Fruit fly (Drosophila melanogaster) whole organism, adult: ENCODE results near the gene CCAP.
A peak's percentile ranks its signal among the peaks of the same experiment; 100 is the strongest.

Experiments
- CG11617 ChIP-seq: fragments of 200-800 bp; sonication (Bioruptor generic); optimal IDR thresholded peaks from 2 replicates; lab custom pipeline; 2017; ENCODE audit warnings: mild to moderate bottlenecking, missing biosample characterization, missing genetic modification reagents, missing genetic modification characterization
- CG12768 ChIP-seq: fragments of 200-800 bp; sonication (Bioruptor generic); optimal IDR thresholded peaks from 2 replicates; lab custom pipeline; 2017; ENCODE audit warnings: missing biosample characterization, missing genetic modification characterization, mild to moderate bottlenecking, moderate library complexity, missing genetic modification reagents
- CG14711 ChIP-seq: fragments of 200-800 bp; sonication (Bioruptor generic); optimal IDR thresholded peaks from 2 replicates; lab custom pipeline; 2018; ENCODE audit warnings: missing biosample characterization, mild to moderate bottlenecking, missing genetic modification characterization, moderate library complexity
- CG1620 ChIP-seq: fragments of 200-800 bp; sonication (Bioruptor generic); optimal IDR thresholded peaks from 2 replicates; lab custom pipeline; 2016; ENCODE audit warnings: missing biosample characterization, missing genetic modification characterization
- CG33017 ChIP-seq: fragments of 200-800 bp; sonication (Bioruptor generic); optimal IDR thresholded peaks from 2 replicates; lab custom pipeline; 2018; ENCODE audit warnings: missing biosample characterization, mild to moderate bottlenecking, missing genetic modification characterization, moderate library complexity
- CG5204 ChIP-seq: fragments of 200-800 bp; sonication (Bioruptor generic); optimal IDR thresholded peaks from 2 replicates; lab custom pipeline; 2016; ENCODE audit warnings: missing biosample characterization, missing genetic modification characterization
- CG7045 ChIP-seq: fragments of 200-800 bp; sonication (Bioruptor generic); optimal IDR thresholded peaks from 2 replicates; lab custom pipeline; 2017; ENCODE audit warnings: missing biosample characterization, mild to moderate bottlenecking, missing genetic modification characterization
- CG7101 ChIP-seq: fragments of 200-800 bp; sonication (Bioruptor generic); optimal IDR thresholded peaks from 2 replicates; lab custom pipeline; 2018; ENCODE audit warnings: missing biosample characterization, mild to moderate bottlenecking, missing genetic modification characterization, moderate library complexity
- Clk ChIP-seq: fragments of 200-800 bp; sonication (Bioruptor generic); optimal IDR thresholded peaks from 2 replicates; lab custom pipeline; 2017; ENCODE audit warnings: missing biosample characterization, missing genetic modification characterization
- Crg-1 ChIP-seq: fragments of 200-800 bp; sonication (Bioruptor generic); optimal IDR thresholded peaks from 2 replicates; lab custom pipeline; 2016; ENCODE audit warnings: missing biosample characterization, missing genetic modification characterization
- Hr96 ChIP-seq: fragments of 200-800 bp; sonication (Bioruptor generic); optimal IDR thresholded peaks from 2 replicates; lab custom pipeline; 2016; ENCODE audit warnings: missing biosample characterization, missing genetic modification characterization
- Mnt ChIP-seq: fragments of 200-800 bp; sonication (Bioruptor generic); optimal IDR thresholded peaks from 2 replicates; lab custom pipeline; 2016; ENCODE audit warnings: missing biosample characterization, mild to moderate bottlenecking, missing genetic modification characterization
- bab1 ChIP-seq: fragments of 200-800 bp; sonication (Bioruptor generic); optimal IDR thresholded peaks from 3 replicates; lab custom pipeline; 2019; ENCODE audit warnings: missing biosample characterization, mild to moderate bottlenecking, missing genetic modification characterization, moderate library complexity
- cic ChIP-seq: fragments of 200-800 bp; sonication (Bioruptor generic); optimal IDR thresholded peaks from 2 replicates; lab custom pipeline; 2017; ENCODE audit warnings: missing biosample characterization, mild to moderate bottlenecking, missing genetic modification characterization, moderate library complexity
- cnc ChIP-seq, 2 experiments: fragments of >200 bp; optimal IDR thresholded peaks; 2 replicates each; lab custom pipeline; 2017
- kay ChIP-seq: fragments of 200-800 bp; sonication (Bioruptor generic); peaks from one replicate; lab custom pipeline; 2016; ENCODE audit warnings: missing biosample characterization, missing genetic modification characterization, borderline replicate concordance
- ovo ChIP-seq: fragments of 200-800 bp; sonication (Bioruptor generic); optimal IDR thresholded peaks from 2 replicates; lab custom pipeline; 2016; ENCODE audit warnings: missing biosample characterization, missing genetic modification characterization
- pad ChIP-seq: fragments of 200-800 bp; sonication (Bioruptor generic); optimal IDR thresholded peaks from 3 replicates; lab custom pipeline; 2017; ENCODE audit warnings: missing biosample characterization, missing genetic modification characterization, mild to moderate bottlenecking, moderate library complexity, missing genetic modification reagents
- tj ChIP-seq: fragments of 200-800 bp; sonication (Bioruptor generic); optimal IDR thresholded peaks from 3 replicates; lab custom pipeline; 2017; ENCODE audit warnings: missing biosample characterization, mild to moderate bottlenecking, missing genetic modification characterization, moderate library complexity
- toe ChIP-seq: fragments of 200-800 bp; sonication (Bioruptor generic); optimal IDR thresholded peaks from 2 replicates; lab custom pipeline; 2016; ENCODE audit warnings: missing biosample characterization, missing genetic modification characterization

Gene CCAP

DNA sequence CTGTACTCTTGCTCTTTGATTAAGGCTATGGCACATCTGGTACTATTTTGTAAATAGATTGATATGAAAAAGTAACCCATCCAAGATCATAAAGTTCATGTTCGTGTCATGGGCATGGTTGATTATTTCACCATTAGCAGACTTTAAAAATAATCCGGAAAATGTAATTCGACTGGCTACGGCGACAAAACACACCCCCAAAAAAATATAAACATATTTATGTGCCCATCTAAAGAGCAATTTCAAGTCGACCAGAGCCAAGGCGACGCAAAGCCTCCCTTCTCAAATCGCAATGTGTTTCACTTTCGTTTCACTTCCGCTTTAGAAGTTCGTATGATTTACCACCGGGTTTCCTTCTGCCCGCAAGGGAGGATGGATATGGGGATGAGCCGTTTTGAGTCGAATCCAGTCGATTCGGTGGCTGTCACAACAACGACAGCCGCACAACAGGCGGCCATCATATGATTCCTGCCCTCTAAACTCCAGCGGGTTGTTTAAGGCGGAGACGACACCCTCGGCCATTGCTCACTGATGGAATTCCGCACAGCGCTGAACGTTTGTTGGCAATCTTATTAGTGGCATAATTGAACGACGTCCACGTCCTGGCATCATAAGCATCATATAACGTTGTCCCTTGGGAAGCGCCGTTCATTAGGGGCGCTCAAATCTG is 17.2 kb upstream of the CCAP start:
- TF ChIP-seq toe (GFP tag; lab: Kevin White, UChicago) (no peak), bab1 (GFP tag; lab: Kevin White, UChicago) (no peak), CG5204 (GFP tag; lab: Kevin White, UChicago) (no peak), cnc (optimal IDR thresholded peaks at IDR 0.05; lab: Kevin White, UChicago) (no peak), CG1620 (GFP tag; lab: Kevin White, UChicago) (no peak), tj (GFP tag; lab: Kevin White, UChicago) (no peak), CG7045 (no peak), Hr96 (GFP tag; lab: Kevin White, UChicago) (no peak), Mnt (GFP tag; lab: Kevin White, UChicago) (no peak), CG7101 (tag; lab: Kevin White, UChicago) (no peak), Clk (GFP tag; lab: Kevin White, UChicago) (no peak), CG33017 (no peak), kay (GFP tag; lab: Kevin White, UChicago) (no peak), CG14711 (no peak), CG11617 (GFP tag; lab: Kevin White, UChicago) (no peak), Crg-1 (GFP tag; lab: Kevin White, UChicago) (no peak), pad (GFP tag; lab: Kevin White, UChicago) (no peak)

DNA sequence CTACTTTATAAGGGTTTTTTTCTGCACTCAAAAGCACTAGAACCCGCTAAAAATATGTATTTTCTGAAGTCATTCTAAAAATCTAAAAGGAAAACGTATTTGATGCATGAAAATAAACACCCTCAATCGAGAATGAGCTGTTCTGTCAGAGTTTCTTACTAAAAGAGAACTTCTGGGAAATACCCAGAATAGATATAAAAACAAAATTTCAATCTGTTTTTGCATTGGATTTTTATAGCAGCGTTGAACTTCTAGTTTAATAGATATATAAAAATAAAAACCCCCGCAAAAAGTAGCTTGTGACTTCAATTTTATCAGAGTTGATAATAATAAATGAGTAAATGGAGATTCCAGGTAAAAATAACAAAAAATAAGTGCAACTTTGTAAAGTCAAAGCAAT is 16.5 kb upstream of the CCAP start:
- TF ChIP-seq Crg-1 (GFP tag; lab: Kevin White, UChicago): no peak
- TF ChIP-seq kay (GFP tag; lab: Kevin White, UChicago): peak; percentile 79
- TF ChIP-seq cic: no peak
- TF ChIP-seq Clk (GFP tag; lab: Kevin White, UChicago): no peak

dm6 chr3R:22717863-22718262 is 16.0 kb upstream of the CCAP start:
- TF ChIP-seq pad (GFP tag; lab: Kevin White, UChicago) (no peak), ovo (GFP tag; lab: Kevin White, UChicago) (no peak), Crg-1 (GFP tag; lab: Kevin White, UChicago) (no peak), CG33017 (no peak), CG14711 (no peak), CG12768 (GFP tag; lab: Kevin White, UChicago) (no peak), CG11617 (GFP tag; lab: Kevin White, UChicago) (no peak), bab1 (GFP tag; lab: Kevin White, UChicago) (no peak), CG7045 (no peak), CG7101 (tag; lab: Kevin White, UChicago) (no peak), toe (GFP tag; lab: Kevin White, UChicago) (no peak), tj (GFP tag; lab: Kevin White, UChicago) (no peak)

DNA sequence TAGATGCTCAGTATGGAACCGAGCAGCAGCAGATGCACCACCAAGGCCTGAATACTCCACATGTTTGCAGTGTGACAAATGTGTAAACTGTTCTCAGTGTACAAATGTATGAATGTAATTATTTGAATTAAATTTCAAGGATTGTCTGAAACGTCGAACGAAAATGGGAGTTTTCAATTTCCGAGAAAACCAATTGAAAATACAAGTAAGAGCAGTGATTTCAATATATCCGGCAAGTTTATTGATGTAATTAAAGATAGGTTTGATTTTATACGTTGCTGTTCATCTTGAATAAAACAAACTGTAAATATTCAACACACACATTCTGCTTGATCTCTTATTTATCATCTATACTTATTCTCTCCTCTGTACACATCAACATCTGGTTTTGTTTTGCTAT is 8.8 kb upstream of the CCAP start, which contains the start of gene CG4907:
Gene CG4907, minus strand, starts transcription at position 101 of the 400 bp plus-strand sequence.
- TF ChIP-seq CG1620 (GFP tag; lab: Kevin White, UChicago) (no peak), Crg-1 (GFP tag; lab: Kevin White, UChicago) (no peak), CG7045 (no peak), CG12768 (GFP tag; lab: Kevin White, UChicago) (no peak), toe (GFP tag; lab: Kevin White, UChicago) (no peak), Hr96 (GFP tag; lab: Kevin White, UChicago) (no peak)

DNA sequence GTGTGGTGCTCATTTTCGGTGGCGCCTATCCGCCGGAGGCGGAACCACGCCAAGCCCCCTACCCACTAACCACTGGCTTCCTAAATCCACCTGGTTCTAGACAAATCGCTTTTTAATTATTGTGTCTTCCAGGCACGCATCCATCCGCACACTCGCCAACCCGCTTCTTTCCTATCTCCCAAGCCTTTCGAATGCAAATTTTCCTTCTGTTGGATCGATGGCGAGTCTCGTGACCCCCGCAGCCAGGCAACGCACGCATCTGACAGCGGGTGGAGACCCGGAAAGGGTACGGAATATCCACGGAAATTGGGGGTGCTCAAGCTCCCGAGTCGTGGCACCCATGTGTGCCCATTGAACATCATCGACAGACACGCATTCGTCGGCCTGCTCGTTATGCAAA is 5.3 kb upstream of the CCAP start, which contains the start of gene CG13842:
Gene CG13842, minus strand, starts transcription at position 101 of the 400 bp plus-strand sequence.
- TF ChIP-seq Crg-1 (GFP tag; lab: Kevin White, UChicago): no peak
- TF ChIP-seq CG7101 (tag; lab: Kevin White, UChicago): no peak
- no peak for TF ChIP-seq toe (GFP tag; lab: Kevin White, UChicago)
- TF ChIP-seq CG7045: no peak
- no peak for TF ChIP-seq kay (GFP tag; lab: Kevin White, UChicago)
- no peak for TF ChIP-seq CG14711
- no peak for TF ChIP-seq CG11617 (GFP tag; lab: Kevin White, UChicago)
- TF ChIP-seq Hr96 (GFP tag; lab: Kevin White, UChicago): no peak
- no peak for TF ChIP-seq CG33017
- TF ChIP-seq tj (GFP tag; lab: Kevin White, UChicago): no peak
- TF ChIP-seq ovo (GFP tag; lab: Kevin White, UChicago): no peak
- no peak for TF ChIP-seq CG1620 (GFP tag; lab: Kevin White, UChicago)

DNA sequence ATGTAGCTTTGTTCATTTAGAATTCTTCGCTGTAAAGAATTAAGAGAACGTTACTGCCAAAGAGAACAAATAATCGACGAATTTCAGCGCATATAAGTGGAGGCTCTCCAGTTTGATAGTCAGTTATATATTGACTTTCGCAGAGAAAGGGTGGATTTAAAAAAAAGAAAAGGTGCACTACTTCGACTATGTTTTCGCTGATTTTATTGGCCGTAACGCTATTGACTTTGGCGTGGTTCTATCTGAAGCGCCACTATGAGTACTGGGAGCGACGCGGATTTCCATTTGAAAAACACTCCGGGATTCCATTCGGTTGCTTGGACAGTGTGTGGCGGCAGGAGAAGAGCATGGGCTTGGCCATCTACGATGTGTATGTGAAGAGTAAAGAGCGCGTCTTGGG is 3.7 kb downstream of the CCAP start, which contains the start of gene Cyp6d4:
Gene Cyp6d4, plus strand, starts transcription at position 112 of the 400 bp plus-strand sequence.
- peak; percentile 11 for TF ChIP-seq bab1 (GFP tag; lab: Kevin White, UChicago)
- no peak for TF ChIP-seq pad (GFP tag; lab: Kevin White, UChicago)

dm6 chr3R:22694659-22695058 is 7.2 kb downstream of the CCAP start, which contains the start of gene cd:
TSS of gene cd (plus strand) at chr3R:22694959.
- TF ChIP-seq CG14711 (no peak), CG33017 (no peak), toe (GFP tag; lab: Kevin White, UChicago) (no peak), CG5204 (GFP tag; lab: Kevin White, UChicago) (no peak), cnc (optimal IDR thresholded peaks at IDR 0.05; lab: Kevin White, UChicago) (no peak), tj (GFP tag; lab: Kevin White, UChicago) (no peak), Mnt (GFP tag; lab: Kevin White, UChicago) (no peak), kay (GFP tag; lab: Kevin White, UChicago) (no peak), CG7045 (no peak), CG1620 (GFP tag; lab: Kevin White, UChicago) (no peak), bab1 (GFP tag; lab: Kevin White, UChicago) (no peak), CG11617 (GFP tag; lab: Kevin White, UChicago) (no peak), Crg-1 (GFP tag; lab: Kevin White, UChicago) (no peak), Clk (GFP tag; lab: Kevin White, UChicago) (no peak)
